Worm (Caenorhabditis elegans) whole organism, L1 larva: Measurements from ENCODE around the gene Y9C12A.1.

Source experiments
- C04F5.9 ChIP-seq: sonication (generic microtip); optimal IDR thresholded peaks from 2 replicates; lab custom pipeline; 2016; ENCODE audit warnings: missing genetic modification characterization, missing compliant biosample characterization
- C34B4.2 ChIP-seq: sonication (generic microtip); optimal IDR thresholded peaks from 2 replicates; lab custom pipeline; 2017; ENCODE audit warnings: mild to moderate bottlenecking, missing genetic modification characterization, missing compliant biosample characterization
- F16B12.6 ChIP-seq: fragments of 150-350 bp; optimal IDR thresholded peaks from 2 replicates; lab custom pipeline; 2014; ENCODE audit warnings: missing biosample characterization, missing genetic modification characterization
- Y116A8C.19 ChIP-seq: sonication (generic microtip); optimal IDR thresholded peaks from 2 replicates; lab custom pipeline; 2016; ENCODE audit warnings: missing compliant biosample characterization, missing genetic modification characterization, borderline replicate concordance
- ceh-63 ChIP-seq: fragments of 200-800 bp; sonication (Bioruptor generic); optimal IDR thresholded peaks from 2 replicates; lab custom pipeline; 2018; ENCODE audit warnings: mild to moderate bottlenecking, missing genetic modification characterization, missing compliant biosample characterization
- ceh-8 ChIP-seq: fragments of 200-800 bp; sonication (Bioruptor generic); optimal IDR thresholded peaks from 2 replicates; lab custom pipeline; 2018; ENCODE audit warnings: mild to moderate bottlenecking, missing genetic modification characterization, moderate library complexity, missing compliant biosample characterization
- ces-1 ChIP-seq: fragments of 150-350 bp; optimal IDR thresholded peaks from 2 replicates; lab custom pipeline; 2014; ENCODE audit warnings: missing biosample characterization, missing genetic modification reagents, missing genetic modification characterization
- efl-1 ChIP-seq, 4 experiments: fragments of 150-350 bp; optimal IDR thresholded peaks in 3 of 4; peaks in 1 of 4; 1 replicate in 1 of 4; 2 replicates in 3 of 4; lab custom pipeline; 2014; ENCODE audit warnings: missing biosample characterization in 2 of 4, missing genetic modification characterization in 2 of 4, missing genetic modification reagents in 2 of 4
- efl-3 ChIP-seq: fragments of 200-800 bp; sonication (Bioruptor generic); optimal IDR thresholded peaks from 2 replicates; lab custom pipeline; 2018; ENCODE audit warnings: mild to moderate bottlenecking, missing genetic modification characterization, missing compliant biosample characterization
- egl-27 ChIP-seq, 2 experiments: fragments of 150-350 bp in 1 of 2; sonication (generic microtip); optimal IDR thresholded peaks; 3 replicates each; lab custom pipeline; 2017 to 2018; ENCODE audit warnings: missing biosample characterization in 2 of 2, missing genetic modification characterization in 2 of 2, missing genetic modification reagents in 2 of 2
- ets-5 ChIP-seq: fragments of 200-800 bp; sonication (Bioruptor generic); IDR thresholded peaks from 2 replicates; pipeline ENCODE4 v1.3.6; 2022; ENCODE audit warnings: missing genetic modification characterization, missing compliant biosample characterization
- fkh-10 ChIP-seq: sonication (generic microtip); optimal IDR thresholded peaks from 2 replicates; lab custom pipeline; 2017; ENCODE audit warnings: missing biosample characterization, missing genetic modification reagents, missing genetic modification characterization
- fkh-4 ChIP-seq: sonication (generic microtip); optimal IDR thresholded peaks from 2 replicates; lab custom pipeline; 2016; ENCODE audit warnings: missing compliant biosample characterization, missing genetic modification characterization, borderline replicate concordance
- grh-1 ChIP-seq: fragments of 200-800 bp; sonication (Bioruptor generic); IDR thresholded peaks from 2 replicates; pipeline ENCODE4 v1.3.6; 2022; ENCODE audit warnings: missing genetic modification reagents, missing genetic modification characterization, missing compliant biosample characterization
- jun-1 ChIP-seq: fragments of 150-350 bp; optimal IDR thresholded peaks from 2 replicates; lab custom pipeline; 2014; ENCODE audit warnings: missing biosample characterization, missing genetic modification reagents, missing genetic modification characterization
- lin-14 ChIP-seq: fragments of 200-800 bp; sonication (Bioruptor generic); optimal IDR thresholded peaks from 2 replicates; lab custom pipeline; 2018; ENCODE audit warnings: mild to moderate bottlenecking, missing genetic modification characterization, moderate library complexity, missing compliant biosample characterization
- lin-35 ChIP-seq, 2 experiments: fragments of 150-350 bp; optimal IDR thresholded peaks; 2 replicates each; lab custom pipeline; 2014; ENCODE audit warnings: missing biosample characterization in 2 of 2, missing genetic modification characterization in 2 of 2, missing genetic modification reagents in 2 of 2
- lir-3 ChIP-seq: sonication (generic microtip); optimal IDR thresholded peaks from 2 replicates; lab custom pipeline; 2016; ENCODE audit warnings: mild to moderate bottlenecking, missing genetic modification characterization, moderate library complexity, missing compliant biosample characterization; ENCODE audit not compliant: poor library complexity
- mef-2 ChIP-seq: fragments of 150-350 bp; optimal IDR thresholded peaks from 2 replicates; lab custom pipeline; 2014; ENCODE audit warnings: missing biosample characterization, missing genetic modification characterization
- mep-1 ChIP-seq: fragments of 150-350 bp; optimal IDR thresholded peaks from 2 replicates; lab custom pipeline; 2014; ENCODE audit warnings: missing biosample characterization, missing genetic modification characterization
- nhr-11 ChIP-seq: fragments of 150-350 bp; optimal IDR thresholded peaks from 2 replicates; lab custom pipeline; 2014; ENCODE audit warnings: missing biosample characterization, missing genetic modification characterization
- nhr-19 ChIP-seq: fragments of 200-800 bp; sonication (Bioruptor generic); conservative IDR thresholded peaks from 2 replicates; pipeline ENCODE4 v1.3.6; 2022; ENCODE audit warnings: missing genetic modification characterization, missing compliant biosample characterization
- nhr-71 ChIP-seq: sonication (generic microtip); optimal IDR thresholded peaks from 2 replicates; lab custom pipeline; 2016; ENCODE audit warnings: mild to moderate bottlenecking, missing genetic modification characterization, moderate library complexity, missing compliant biosample characterization
- nhr-76 ChIP-seq: sonication (generic microtip); optimal IDR thresholded peaks from 2 replicates; lab custom pipeline; 2017; ENCODE audit warnings: missing biosample characterization, missing genetic modification characterization
- nhr-77 ChIP-seq: fragments of 150-350 bp; optimal IDR thresholded peaks from 2 replicates; lab custom pipeline; 2014; ENCODE audit warnings: missing biosample characterization, missing genetic modification characterization
- nhr-85 ChIP-seq: sonication (generic microtip); peaks from one replicate; lab custom pipeline; 2016; ENCODE audit warnings: missing genetic modification characterization, inconsistent platforms, missing compliant biosample characterization
- pax-3 ChIP-seq: fragments of 200-800 bp; sonication (Bioruptor generic); optimal IDR thresholded peaks from 2 replicates; lab custom pipeline; 2018; ENCODE audit warnings: mild to moderate bottlenecking, missing genetic modification characterization, moderate library complexity, missing compliant biosample characterization
- rnt-1 ChIP-seq: sonication (generic microtip); optimal IDR thresholded peaks from 2 replicates; lab custom pipeline; 2016; ENCODE audit warnings: mild to moderate bottlenecking, missing genetic modification characterization, moderate library complexity, missing compliant biosample characterization
- snpc-4 ChIP-seq: fragments of 150-350 bp; optimal IDR thresholded peaks from 2 replicates; lab custom pipeline; 2014; ENCODE audit warnings: missing biosample characterization, missing genetic modification characterization
- tbx-2 ChIP-seq: sonication (generic microtip); optimal IDR thresholded peaks from 2 replicates; lab custom pipeline; 2016; ENCODE audit warnings: missing genetic modification characterization, missing compliant biosample characterization
- unc-130 ChIP-seq: fragments of 150-350 bp; optimal IDR thresholded peaks from 2 replicates; lab custom pipeline; 2017; ENCODE audit warnings: missing biosample characterization, missing genetic modification characterization, inconsistent platforms
- unc-62 ChIP-seq: fragments of 150-350 bp; optimal IDR thresholded peaks from 2 replicates; lab custom pipeline; 2014; ENCODE audit warnings: missing biosample characterization, missing genetic modification reagents, missing genetic modification characterization
- ztf-11 ChIP-seq, 2 experiments: sonication (generic microtip); optimal IDR thresholded peaks; 2 replicates each; lab custom pipeline; 2016 to 2017; ENCODE audit warnings: missing genetic modification characterization in 2 of 2, missing biosample characterization in 1 of 2, missing compliant biosample characterization in 1 of 2
- ztf-4 ChIP-seq: fragments of 150-350 bp; optimal IDR thresholded peaks from 2 replicates; lab custom pipeline; 2014; ENCODE audit warnings: missing biosample characterization, missing genetic modification characterization

The Y9C12A.1 gene

ce11 chrX:706490-706889, 23.9 kb upstream of the Y9C12A.1 start, which contains the start of gene M02A10.1:
TSS of gene M02A10.1 (plus strand) at chrX:706790.
- TF ChIP-seq unc-62 (GFP tag; lab: Kevin White, UChicago) (no peak), lir-3 (tag; lab: Kevin White, UChicago) (no peak), ces-1 (no peak), fkh-10 (no peak), mef-2 (no peak), ztf-11 (tag; optimal IDR thresholded peaks at IDR 0.05; lab: Kevin White, UChicago) (no peak), lin-35 (GFP tag; optimal IDR thresholded peaks at IDR 0.05; lab: Kevin White, UChicago) (no peak), pax-3 (tag; lab: Kevin White, UChicago) (no peak), ets-5 (GFP tag; lab: Robert Waterston, UW) (no peak), C04F5.9 (tag; lab: Kevin White, UChicago) (no peak), fkh-4 (no peak), grh-1 (no peak), Y116A8C.19 (tag; lab: Kevin White, UChicago) (no peak)

DNA sequence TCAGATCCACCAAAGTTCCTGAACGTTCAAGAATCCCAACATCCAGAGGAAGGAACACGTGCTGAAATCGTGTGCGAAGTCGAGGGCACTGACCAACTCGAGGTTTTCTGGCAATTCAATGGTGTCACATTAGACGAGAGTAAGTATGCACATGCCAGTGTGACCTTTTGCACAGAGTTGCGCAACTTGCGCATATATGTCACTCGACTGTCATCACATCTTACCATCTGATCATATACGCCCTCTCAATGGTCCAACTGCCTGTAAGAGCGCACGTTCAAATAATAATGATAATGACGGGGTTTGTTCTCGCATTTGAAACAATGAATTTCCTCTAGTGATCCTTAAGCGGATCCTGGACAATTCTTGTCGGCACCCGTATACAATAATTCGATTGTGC, 13.7 kb upstream of the Y9C12A.1 start:
- TF ChIP-seq efl-1 (optimal IDR thresholded peaks at IDR 0.05; lab: Kevin White, UChicago) (no peak), efl-1 (GFP tag; optimal IDR thresholded peaks at IDR 0.05 in 1 of 2; lab: Kevin White, UChicago) (peak in 1 of 2 experiments; percentile 37), nhr-11 (no peak)
- TF ChIP-seq, all 84 proteins: peak for 1

DNA sequence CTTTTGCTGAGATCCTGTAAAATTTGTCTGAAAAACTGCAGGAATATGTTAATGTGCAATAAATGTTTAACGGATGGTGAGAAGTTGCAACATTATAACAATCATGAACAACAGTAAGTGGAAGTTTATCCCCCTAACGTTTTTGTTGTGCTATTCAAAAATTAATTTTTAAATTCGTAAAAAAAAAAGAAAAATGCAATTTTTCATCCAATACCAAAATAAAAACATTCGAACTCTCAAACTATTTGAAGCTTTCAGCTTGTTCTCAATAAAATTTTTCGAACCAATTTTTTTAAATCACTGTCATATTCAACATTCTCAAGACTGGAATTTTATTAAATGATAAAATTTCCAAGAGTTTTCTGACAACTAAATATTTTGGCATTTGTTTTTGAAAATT, 9.0 kb upstream of the Y9C12A.1 start, which contains the start of gene ncam-1:
TSS of gene ncam-1 (plus strand) at position 301 of the 400 bp plus-strand sequence.
- TF ChIP-seq efl-1 (optimal IDR thresholded peaks at IDR 0.05; lab: Kevin White, UChicago) (no peak), efl-1 (GFP tag; optimal IDR thresholded peaks at IDR 0.05 in 1 of 2; lab: Kevin White, UChicago) (no peak), rnt-1 (no peak), lin-35 (GFP tag; optimal IDR thresholded peaks at IDR 0.05; lab: Kevin White, UChicago) (no peak), nhr-19 (GFP tag; lab: Robert Waterston, UW) (no peak), nhr-76 (no peak), efl-3 (GFP tag; lab: Kevin White, UChicago) (no peak), lin-14 (GFP tag; lab: Kevin White, UChicago) (no peak), ztf-4 (tag; lab: Kevin White, UChicago) (no peak), C34B4.2 (tag; lab: Kevin White, UChicago) (no peak), jun-1 (tag; lab: Kevin White, UChicago) (no peak), F16B12.6 (tag; lab: Kevin White, UChicago) (no peak), mep-1 (tag; lab: Kevin White, UChicago) (no peak), unc-130 (tag; lab: Kevin White, UChicago) (no peak), grh-1 (no peak), nhr-85 (tag; lab: Kevin White, UChicago) (no peak), nhr-71 (tag; lab: Kevin White, UChicago) (no peak), ceh-8 (no peak)

DNA sequence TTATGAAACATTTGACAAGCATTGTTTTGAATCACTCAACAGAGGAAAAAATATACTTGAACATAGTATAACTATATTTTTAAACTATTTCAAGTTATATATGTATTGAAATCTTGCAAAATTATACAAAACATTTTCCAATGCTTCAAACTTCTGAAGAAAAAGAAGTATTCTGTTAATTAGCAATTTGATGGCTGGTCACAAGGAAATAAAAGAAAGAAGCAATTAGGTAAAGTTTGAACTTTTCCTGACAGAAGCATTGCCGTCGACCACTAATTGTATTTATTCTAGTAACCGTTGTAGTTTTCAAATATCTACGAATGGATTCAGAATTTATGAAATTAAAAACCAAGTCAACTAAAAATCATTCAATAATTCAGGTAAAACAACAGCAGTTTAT, 6.0 kb upstream of the Y9C12A.1 start:
- TF ChIP-seq ceh-63 (GFP tag; lab: Kevin White, UChicago), result peak; percentile 54
- TF ChIP-seq lin-14 (GFP tag; lab: Kevin White, UChicago), result peak; percentile 54
- no peak for TF ChIP-seq lin-35 (GFP tag; optimal IDR thresholded peaks at IDR 0.05; lab: Kevin White, UChicago)
- TF ChIP-seq tbx-2 (tag; lab: Kevin White, UChicago), result peak; percentile 8
- TF ChIP-seq snpc-4 (tag; lab: Kevin White, UChicago), result no peak
- TF ChIP-seq rnt-1, result no peak

ce11 chrX:681413-681812, 1.2 kb downstream of the Y9C12A.1 start:
- no peak for TF ChIP-seq mef-2
- peak; percentile 59 for TF ChIP-seq snpc-4 (tag; lab: Kevin White, UChicago)
- no peak for TF ChIP-seq egl-27 (tag; optimal IDR thresholded peaks at IDR 0.05; lab: Kevin White, UChicago)
- TF ChIP-seq tbx-2 (tag; lab: Kevin White, UChicago), result no peak
- no peak for TF ChIP-seq efl-1 (optimal IDR thresholded peaks at IDR 0.05; lab: Kevin White, UChicago)
- peak in 1 of 2 experiments; percentile 21 for TF ChIP-seq efl-1 (GFP tag; optimal IDR thresholded peaks at IDR 0.05 in 1 of 2; lab: Kevin White, UChicago)
- TF ChIP-seq nhr-77 (tag; lab: Kevin White, UChicago), result no peak
